ENCODE assay signal across 2 fruit fly cellular contexts in the genomic region with DNA sequence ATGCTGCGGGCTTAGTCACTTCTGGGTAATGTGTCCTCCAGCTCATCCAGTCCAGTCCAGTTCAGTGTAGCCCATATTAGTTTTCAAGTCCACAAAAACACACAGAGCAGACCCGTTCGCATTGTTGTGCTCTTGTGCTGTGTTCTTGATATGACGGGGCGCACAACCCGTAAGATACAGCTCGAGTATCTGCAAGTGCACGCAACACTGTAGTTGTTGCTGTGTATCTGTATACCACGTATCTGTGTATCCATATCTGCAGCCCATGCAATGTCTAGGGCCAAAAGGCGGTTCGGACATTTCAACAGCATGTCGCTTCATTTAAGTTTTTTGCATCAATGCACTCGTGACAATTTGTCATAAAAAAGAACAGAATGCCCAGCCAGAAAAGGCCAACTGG.
TF ChIP-seq lines count a peak whose summit lies in the region.

No protein-coding gene starts in this region.

- no peak for TF ChIP-seq CTCF in whole organism, embryonic (GFP tag; optimal IDR thresholded peaks at IDR 0.05; lab: Kevin White, UChicago)

TF ChIP-seq in whole organism, embryonic, 481 proteins besides CTCF, POLR2A, EP300 and RAD21:
- TF ChIP-seq lab (GFP tag; optimal IDR thresholded peaks at IDR 0.05; lab: Kevin White, UChicago) (no peak), CG15514 (GFP tag; optimal IDR thresholded peaks at IDR 0.05; lab: Kevin White, UChicago) (no peak), zfh1 (GFP tag; IDR thresholded peaks at IDR 0.05; lab: Robert Waterston, UW) (0 out of 3 replicates have a peak, but pooled peaks have one; percentile 8), sens (GFP tag; lab: Kevin White, UChicago) (peak; percentile 23), btn (GFP tag; optimal IDR thresholded peaks at IDR 0.05; lab: Kevin White, UChicago) (no peak), Atf6 (GFP tag; IDR thresholded peaks at IDR 0.05; lab: Robert Waterston, UW) (no peak), CG17359 (tag; optimal IDR thresholded peaks at IDR 0.05; lab: Kevin White, UChicago) (no peak), nom (GFP tag; optimal IDR thresholded peaks at IDR 0.05; lab: Kevin White, UChicago) (peak; percentile 18), CG15479 (GFP tag; optimal IDR thresholded peaks at IDR 0.05; lab: Kevin White, UChicago) (peak; percentile 21), Chrac-16 (GFP tag; optimal IDR thresholded peaks at IDR 0.05; lab: Kevin White, UChicago) (no peak), Hmr (GFP tag; optimal IDR thresholded peaks at IDR 0.05; lab: Kevin White, UChicago) (no peak)

TF ChIP-seq in whole organism, prepupa, 60 proteins besides CTCF, POLR2A, EP300 and RAD21:
- TF ChIP-seq CG11902 (GFP tag; optimal IDR thresholded peaks at IDR 0.05; lab: Kevin White, UChicago) (no peak), achi (GFP tag; optimal IDR thresholded peaks at IDR 0.05; lab: Kevin White, UChicago) (no peak), ss (GFP tag; optimal IDR thresholded peaks at IDR 0.05; lab: Kevin White, UChicago) (peak in 1 of 2 experiments; percentile 82), OdsH (GFP tag; optimal IDR thresholded peaks at IDR 0.05; lab: Kevin White, UChicago) (no peak), CG11294 (GFP tag; IDR thresholded peaks at IDR 0.05; lab: Robert Waterston, UW) (no peak), CG15336 (GFP tag; IDR thresholded peaks at IDR 0.05; lab: Robert Waterston, UW) (no peak), dsx (GFP tag; optimal IDR thresholded peaks at IDR 0.05; lab: Kevin White, UChicago; ENCODE audit: poor library complexity, severe bottlenecking) (peak; percentile 69), topi (GFP tag; optimal IDR thresholded peaks at IDR 0.05; lab: Kevin White, UChicago) (no peak)
TF ChIP-seq in whole organism, prepupa: peak in this region for 2.
